Fruit fly (Drosophila melanogaster) whole organism, embryonic: ENCODE results near the gene baf.
A peak's percentile ranks its signal among the peaks of the same experiment; 100 is the strongest.

ENCODE experiments used
- Atf-2 ChIP-seq: fragments of 200-800 bp; sonication (Bioruptor generic); optimal IDR thresholded peaks from 2 replicates; lab custom pipeline; 2016; ENCODE audit warnings: missing biosample characterization, missing genetic modification characterization
- BEAF-32 ChIP-seq: fragments of 200-800 bp; sonication (Bioruptor generic); optimal IDR thresholded peaks from 3 replicates; lab custom pipeline; 2017; ENCODE audit warnings: missing biosample characterization, missing genetic modification characterization, mild to moderate bottlenecking, moderate library complexity, missing genetic modification reagents
- CG10147 ChIP-seq: fragments of 200-800 bp; sonication (Bioruptor generic); optimal IDR thresholded peaks from 2 replicates; lab custom pipeline; 2019; ENCODE audit warnings: missing biosample characterization, mild to moderate bottlenecking, missing genetic modification characterization, moderate library complexity
- CG10462 ChIP-seq: fragments of 200-800 bp; sonication (Bioruptor generic); optimal IDR thresholded peaks from 2 replicates; lab custom pipeline; 2016; ENCODE audit warnings: missing biosample characterization, missing genetic modification characterization
- CG10565 ChIP-seq: fragments of 200-800 bp; sonication (Bioruptor generic); optimal IDR thresholded peaks from 3 replicates; lab custom pipeline; 2016; ENCODE audit warnings: missing biosample characterization, mild to moderate bottlenecking, missing genetic modification characterization
- CG10959 ChIP-seq: fragments of 200-800 bp; sonication (Bioruptor generic); IDR thresholded peaks from 2 replicates; pipeline ENCODE4 v1.3.6; 2022; ENCODE audit warnings: missing biosample characterization, missing genetic modification characterization
- CG11093 ChIP-seq: fragments of 200-800 bp; sonication (Bioruptor generic); IDR thresholded peaks from 3 replicates; pipeline ENCODE4 v1.3.6; 2022; ENCODE audit warnings: missing biosample characterization, missing genetic modification characterization
- CG12155 ChIP-seq: fragments of 200-800 bp; sonication (Bioruptor generic); optimal IDR thresholded peaks from 3 replicates; lab custom pipeline; 2016; ENCODE audit warnings: missing biosample characterization, missing genetic modification characterization
- CG12219 ChIP-seq: fragments of 200-800 bp; sonication (Bioruptor generic); optimal IDR thresholded peaks from 3 replicates; lab custom pipeline; 2018; ENCODE audit warnings: missing biosample characterization, mild to moderate bottlenecking, missing genetic modification characterization
- CG13775 ChIP-seq: fragments of 200-800 bp; sonication (Bioruptor generic); optimal IDR thresholded peaks from 3 replicates; lab custom pipeline; 2017; ENCODE audit warnings: missing biosample characterization, mild to moderate bottlenecking, missing genetic modification characterization
- CG14965 ChIP-seq: fragments of 200-800 bp; sonication (Bioruptor generic); optimal IDR thresholded peaks from 2 replicates; lab custom pipeline; 2016; ENCODE audit warnings: missing biosample characterization, missing genetic modification characterization, borderline replicate concordance
- CG1529 ChIP-seq: fragments of 200-800 bp; sonication (Bioruptor generic); optimal IDR thresholded peaks from 3 replicates; lab custom pipeline; 2018; ENCODE audit warnings: missing biosample characterization, missing genetic modification characterization
- CG17361 ChIP-seq: fragments of 200-800 bp; sonication (Bioruptor generic); IDR thresholded peaks from 3 replicates; pipeline ENCODE4 v1.3.6; 2022; ENCODE audit warnings: missing biosample characterization, missing genetic modification characterization
- CG18599 ChIP-seq: fragments of 200-800 bp; sonication (Bioruptor generic); optimal IDR thresholded peaks from 3 replicates; lab custom pipeline; 2017; ENCODE audit warnings: missing biosample characterization, missing genetic modification characterization, mild to moderate bottlenecking, moderate library complexity, missing genetic modification reagents
- CG18619 ChIP-seq: fragments of 200-800 bp; sonication (Bioruptor generic); optimal IDR thresholded peaks from 3 replicates; lab custom pipeline; 2017; ENCODE audit warnings: missing biosample characterization, mild to moderate bottlenecking, missing genetic modification characterization
- CG2116 ChIP-seq: fragments of 200-800 bp; sonication (Bioruptor generic); optimal IDR thresholded peaks from 3 replicates; lab custom pipeline; 2018; ENCODE audit warnings: missing biosample characterization, mild to moderate bottlenecking, missing genetic modification characterization
- CG2199 ChIP-seq: fragments of 200-800 bp; sonication (Bioruptor generic); IDR thresholded peaks from 3 replicates; pipeline ENCODE4 v1.3.6; 2022; ENCODE audit warnings: missing biosample characterization, missing genetic modification characterization
- CG34224 ChIP-seq: fragments of 200-800 bp; sonication (Bioruptor generic); IDR thresholded peaks from 3 replicates; pipeline ENCODE4 v1.3.6; 2022; ENCODE audit warnings: missing biosample characterization, missing genetic modification characterization; ENCODE audit not compliant: partially characterized antibody
- CG4404 ChIP-seq: fragments of 200-800 bp; sonication (Bioruptor generic); IDR thresholded peaks from 2 replicates; pipeline ENCODE4 v1.3.6; 2022; ENCODE audit warnings: missing biosample characterization, missing genetic modification characterization
- CG4707 ChIP-seq: fragments of 200-800 bp; sonication (Bioruptor generic); optimal IDR thresholded peaks from 2 replicates; lab custom pipeline; 2018; ENCODE audit warnings: missing biosample characterization, mild to moderate bottlenecking, missing genetic modification characterization, moderate library complexity
- CG4820 ChIP-seq: fragments of 200-800 bp; sonication (Bioruptor generic); optimal IDR thresholded peaks from 3 replicates; lab custom pipeline; 2016; ENCODE audit warnings: missing biosample characterization, missing genetic modification characterization
- CG5245 ChIP-seq: fragments of 200-800 bp; sonication (Bioruptor generic); optimal IDR thresholded peaks from 3 replicates; lab custom pipeline; 2016; ENCODE audit warnings: missing biosample characterization, missing genetic modification characterization
- CG6254 ChIP-seq: fragments of 200-800 bp; sonication (Bioruptor generic); optimal IDR thresholded peaks from 3 replicates; lab custom pipeline; 2017; ENCODE audit warnings: mild to moderate bottlenecking, missing biosample characterization, missing genetic modification reagents, missing genetic modification characterization
- CG6654 ChIP-seq: fragments of 200-800 bp; sonication (Bioruptor generic); optimal IDR thresholded peaks from 2 replicates; lab custom pipeline; 2017; ENCODE audit warnings: missing biosample characterization, mild to moderate bottlenecking, missing genetic modification characterization
- CG6765 ChIP-seq: fragments of 200-800 bp; sonication (Bioruptor generic); optimal IDR thresholded peaks from 3 replicates; lab custom pipeline; 2017; ENCODE audit warnings: missing biosample characterization, mild to moderate bottlenecking, missing genetic modification characterization
- CG8478 ChIP-seq: fragments of >200 bp; optimal IDR thresholded peaks from 2 replicates; lab custom pipeline; 2018
- CG8924 ChIP-seq: fragments of 200-800 bp; optimal IDR thresholded peaks from 3 replicates; lab custom pipeline; 2019; ENCODE audit warnings: missing biosample characterization, mild to moderate bottlenecking, missing genetic modification characterization, moderate library complexity
- Dbx ChIP-seq: fragments of 200-800 bp; sonication (Bioruptor generic); IDR thresholded peaks from 3 replicates; pipeline ENCODE4 v1.3.6; 2022; ENCODE audit warnings: missing biosample characterization, missing genetic modification characterization
- Elba2 ChIP-seq: fragments of 200-800 bp; sonication (Bioruptor generic); optimal IDR thresholded peaks from 3 replicates; lab custom pipeline; 2016; ENCODE audit warnings: missing biosample characterization, missing genetic modification characterization
- HHEX ChIP-seq: fragments of 200-800 bp; sonication (Bioruptor generic); optimal IDR thresholded peaks from 3 replicates; lab custom pipeline; 2017; ENCODE audit warnings: missing biosample characterization, mild to moderate bottlenecking, missing genetic modification characterization, missing genetic modification reagents
- Hand ChIP-seq: fragments of 200-800 bp; sonication (Bioruptor generic); optimal IDR thresholded peaks from 2 replicates; lab custom pipeline; 2017; ENCODE audit warnings: mild to moderate bottlenecking, missing biosample characterization, missing genetic modification reagents, missing genetic modification characterization
- HmgZ ChIP-seq: fragments of 200-800 bp; sonication (Bioruptor generic); optimal IDR thresholded peaks from 2 replicates; lab custom pipeline; 2018; ENCODE audit warnings: missing biosample characterization, mild to moderate bottlenecking, missing genetic modification characterization
- Myb ChIP-seq: fragments of 200-800 bp; sonication (Bioruptor generic); optimal IDR thresholded peaks from 2 replicates; lab custom pipeline; 2016; ENCODE audit warnings: missing biosample characterization, missing genetic modification characterization
- Optix ChIP-seq: fragments of 200-800 bp; sonication (Bioruptor generic); IDR thresholded peaks from 3 replicates; pipeline ENCODE4 v1.3.6; 2022; ENCODE audit warnings: missing biosample characterization, missing genetic modification characterization
- Stat92E ChIP-seq, 3 experiments: fragments of >200 bp in 2 of 3; fragments of 200-800 bp in 1 of 3; sonication (Bioruptor generic) in 1 of 3; optimal IDR thresholded peaks; 2 replicates each; lab custom pipeline; 2017 to 2019; ENCODE audit warnings: missing biosample characterization in 3 of 3, missing genetic modification characterization in 3 of 3, mild to moderate bottlenecking in 1 of 3, moderate library complexity in 1 of 3
- ab ChIP-seq: fragments of 200-800 bp; sonication (Bioruptor generic); optimal IDR thresholded peaks from 2 replicates; lab custom pipeline; 2016; ENCODE audit warnings: missing biosample characterization, missing genetic modification characterization
- ase ChIP-seq: fragments of 200-800 bp; sonication (Bioruptor generic); IDR thresholded peaks from 3 replicates; pipeline ENCODE4 v1.3.6; 2022; ENCODE audit warnings: missing biosample characterization, missing genetic modification characterization
- crp ChIP-seq, 2 experiments: fragments of 200-800 bp; sonication (Bioruptor generic); optimal IDR thresholded peaks; 2 replicates in 1 of 2; 3 replicates in 1 of 2; lab custom pipeline; 2017; ENCODE audit warnings: missing biosample characterization in 2 of 2, missing genetic modification characterization in 2 of 2, mild to moderate bottlenecking in 1 of 2, moderate library complexity in 1 of 2
- danr ChIP-seq: fragments of 200-800 bp; sonication (Bioruptor generic); IDR thresholded peaks from 2 replicates; pipeline ENCODE4 v1.3.6; 2022; ENCODE audit warnings: missing biosample characterization, missing genetic modification characterization
- esg ChIP-seq: fragments of 200-800 bp; sonication (Bioruptor generic); conservative IDR thresholded peaks from 2 replicates; pipeline ENCODE4 v1.3.6; 2022; ENCODE audit warnings: missing biosample characterization, missing genetic modification characterization
- gem ChIP-seq: fragments of 200-800 bp; sonication (Bioruptor generic); optimal IDR thresholded peaks from 2 replicates; lab custom pipeline; 2019; ENCODE audit warnings: missing biosample characterization, mild to moderate bottlenecking, missing genetic modification characterization, moderate library complexity
- gsb-n ChIP-seq: fragments of 200-800 bp; sonication (Bioruptor generic); optimal IDR thresholded peaks from 3 replicates; lab custom pipeline; 2018; ENCODE audit warnings: missing biosample characterization, mild to moderate bottlenecking, missing genetic modification characterization
- lab ChIP-seq: fragments of 200-800 bp; sonication (Bioruptor generic); optimal IDR thresholded peaks from 3 replicates; lab custom pipeline; 2017; ENCODE audit warnings: missing biosample characterization, missing genetic modification characterization, mild to moderate bottlenecking, moderate library complexity, missing genetic modification reagents
- lbe ChIP-seq: fragments of 200-800 bp; sonication (Bioruptor generic); optimal IDR thresholded peaks from 2 replicates; lab custom pipeline; 2016; ENCODE audit warnings: missing biosample characterization, mild to moderate bottlenecking, missing genetic modification characterization
- lilli ChIP-seq: fragments of 200-800 bp; sonication (Bioruptor generic); optimal IDR thresholded peaks from 3 replicates; lab custom pipeline; 2016; ENCODE audit warnings: missing biosample characterization, missing genetic modification characterization
- maf-S ChIP-seq: fragments of 200-800 bp; sonication (Bioruptor generic); optimal IDR thresholded peaks from 2 replicates; lab custom pipeline; 2016; ENCODE audit warnings: missing biosample characterization, missing genetic modification characterization
- nerfin-1 ChIP-seq: fragments of 200-800 bp; sonication (Bioruptor generic); optimal IDR thresholded peaks from 3 replicates; lab custom pipeline; 2019; ENCODE audit warnings: missing biosample characterization, mild to moderate bottlenecking, missing genetic modification characterization, moderate library complexity
- repo ChIP-seq: fragments of 200-800 bp; sonication (Bioruptor generic); optimal IDR thresholded peaks from 2 replicates; lab custom pipeline; 2016; ENCODE audit warnings: missing biosample characterization, missing genetic modification characterization
- shn ChIP-seq: fragments of 200-800 bp; sonication (Bioruptor generic); optimal IDR thresholded peaks from 3 replicates; lab custom pipeline; 2016; ENCODE audit warnings: missing biosample characterization, missing genetic modification characterization
- sisA ChIP-seq: fragments of 200-800 bp; sonication (Bioruptor generic); IDR thresholded peaks from 2 replicates; pipeline ENCODE4 v1.3.6; 2022; ENCODE audit warnings: missing biosample characterization, missing genetic modification characterization
- zfh2 ChIP-seq: fragments of 200-800 bp; sonication (Bioruptor generic); optimal IDR thresholded peaks from 2 replicates; lab custom pipeline; 2016; ENCODE audit warnings: missing biosample characterization, missing genetic modification characterization

The baf gene

dm6 chr2L:8000578-8001040 is 28.7 kb upstream of the baf start (continued):
- TF ChIP-seq CG17361 (GFP tag; lab: Robert Waterston, UW) (0 out of 3 replicates have a peak, but pooled peaks have one; percentile 23), crp (GFP tag; optimal IDR thresholded peaks at IDR 0.05; lab: Kevin White, UChicago) (no peak), Myb (peak; percentile 12), CG10462 (GFP tag; lab: Kevin White, UChicago) (no peak), esg (GFP tag; lab: Robert Waterston, UW) (no peak; the same call in 1 of the 2 replicates), Optix (GFP tag; lab: Robert Waterston, UW) (no peak), CG4404 (peak; percentile 48), CG12155 (GFP tag; lab: Kevin White, UChicago) (peak; percentile 44), CG2116 (GFP tag; lab: Kevin White, UChicago) (no peak), CG8478 (lab: Kevin White, UChicago) (no peak), CG11093 (no peak), Elba2 (GFP tag; lab: Kevin White, UChicago) (no peak), CG6254 (no peak), ase (GFP tag; lab: Robert Waterston, UW) (no peak), lbe (GFP tag; lab: Kevin White, UChicago) (peak; percentile 82), CG10565 (GFP tag; lab: Kevin White, UChicago) (no peak), CG5245 (GFP tag; lab: Kevin White, UChicago) (no peak), Atf-2 (GFP tag; lab: Kevin White, UChicago) (peak; percentile 25), CG8924 (no peak), CG6765 (GFP tag; lab: Kevin White, UChicago) (peak; percentile 51), gem (peak; percentile 7), CG2199 (GFP tag; lab: Robert Waterston, UW) (no peak), Dbx (GFP tag; lab: Robert Waterston, UW) (peak; percentile 69; the same call in 2 of the 3 replicates), CG4707 (GFP tag; lab: Kevin White, UChicago) (no peak), CG10147 (GFP tag; lab: Kevin White, UChicago) (no peak), HmgZ (tag; lab: Kevin White, UChicago) (no peak), Hand (GFP tag; lab: Kevin White, UChicago) (no peak), BEAF-32 (no peak), CG34224 (GFP tag; lab: Robert Waterston, UW) (0 out of 3 replicates have a peak, but pooled peaks have one; percentile 45), Stat92E (GFP tag; optimal IDR thresholded peaks at IDR 0.05; lab: Kevin White, UChicago) (no peak), CG18619 (GFP tag; lab: Kevin White, UChicago) (peak; percentile 41), CG12219 (no peak), CG4820 (no peak), repo (GFP tag; lab: Kevin White, UChicago) (no peak), CG13775 (GFP tag; lab: Kevin White, UChicago) (peak; percentile 6), lab (peak; percentile 63), CG6654 (GFP tag; lab: Kevin White, UChicago) (peak; percentile 26), gsb-n (tag; lab: Kevin White, UChicago) (no peak), CG14965 (GFP tag; lab: Kevin White, UChicago) (no peak), zfh2 (GFP tag; lab: Kevin White, UChicago) (peak; percentile 75), shn (peak; percentile 9), sisA (no peak), HHEX (GFP tag; lab: Kevin White, UChicago) (peak; percentile 9), CG10959 (GFP tag; lab: Robert Waterston, UW) (no peak), lilli (GFP tag; lab: Kevin White, UChicago) (peak; percentile 68), danr (GFP tag; lab: Robert Waterston, UW) (no peak), ab (GFP tag; lab: Kevin White, UChicago) (no peak), nerfin-1 (tag; lab: Kevin White, UChicago) (peak; percentile 95), CG18599 (peak; percentile 71), CG1529 (GFP tag; lab: Kevin White, UChicago) (no peak), maf-S (GFP tag; lab: Kevin White, UChicago) (peak; percentile 11)
